Fruit fly (Drosophila melanogaster) whole organism, wandering third instar larva: ENCODE measurements around the gene Arc42.

Source experiments
- Abd-B ChIP-seq: fragments of >200 bp; optimal IDR thresholded peaks from 2 replicates; lab custom pipeline; 2017; ENCODE audit warnings: missing biosample characterization, missing genetic modification characterization
- CG32264 ChIP-seq: fragments of 200-800 bp; sonication (Bioruptor generic); optimal IDR thresholded peaks from 2 replicates; lab custom pipeline; 2016; ENCODE audit warnings: missing biosample characterization, missing genetic modification characterization
- CrebA ChIP-seq: fragments of 200-800 bp; sonication (Bioruptor generic); optimal IDR thresholded peaks from 2 replicates; lab custom pipeline; 2016; ENCODE audit warnings: missing biosample characterization, mild to moderate bottlenecking, missing genetic modification characterization, borderline replicate concordance
- Dfd ChIP-seq: fragments of >200 bp; optimal IDR thresholded peaks from 2 replicates; lab custom pipeline; 2017; ENCODE audit warnings: missing biosample characterization, missing genetic modification characterization
- Dif ChIP-seq: fragments of 200-275, 200-300 bp; sonication (Bioruptor generic); optimal IDR thresholded peaks from 2 replicates; lab custom pipeline; 2018; ENCODE audit warnings: missing biosample characterization, missing genetic modification characterization; ENCODE audit not compliant: partially characterized antibody
- GATAd ChIP-seq: sonication (Bioruptor generic); optimal IDR thresholded peaks from 2 replicates; lab custom pipeline; 2016; ENCODE audit warnings: missing biosample characterization, missing genetic modification characterization
- HLH106 ChIP-seq: fragments of 200-800 bp; optimal IDR thresholded peaks from 3 replicates; lab custom pipeline; 2019; ENCODE audit warnings: missing biosample characterization, mild to moderate bottlenecking, missing genetic modification characterization, moderate library complexity
- Hnf4 ChIP-seq: fragments of 200-800 bp; sonication (Bioruptor generic); optimal IDR thresholded peaks from 2 replicates; lab custom pipeline; 2016; ENCODE audit warnings: missing biosample characterization, mild to moderate bottlenecking, missing genetic modification characterization
- Hr78 ChIP-seq: fragments of >200 bp; optimal IDR thresholded peaks from 2 replicates; lab custom pipeline; 2017; ENCODE audit warnings: missing biosample characterization, missing genetic modification characterization
- Hr83 ChIP-seq: fragments of 200-300 bp; sonication (Bioruptor generic); optimal IDR thresholded peaks from 2 replicates; lab custom pipeline; 2016; ENCODE audit warnings: missing biosample characterization, mild to moderate bottlenecking, missing genetic modification characterization, moderate library complexity; ENCODE audit not compliant: poor library complexity, severe bottlenecking
- Jra ChIP-seq: sonication (Bioruptor generic); optimal IDR thresholded peaks from 2 replicates; lab custom pipeline; 2016; ENCODE audit warnings: missing biosample characterization, missing genetic modification characterization
- Mio ChIP-seq: sonication (Bioruptor generic); optimal IDR thresholded peaks from 2 replicates; lab custom pipeline; 2016; ENCODE audit warnings: missing biosample characterization, missing genetic modification characterization
- Myc ChIP-seq: fragments of >200 bp; optimal IDR thresholded peaks from 2 replicates; lab custom pipeline; 2017
- N ChIP-seq: fragments of >200 bp; optimal IDR thresholded peaks from 2 replicates; lab custom pipeline; 2018; ENCODE audit warnings: missing biosample characterization, missing external identifiers, missing genetic modification characterization
- Rel ChIP-seq, 2 experiments: fragments of 200-800 bp; sonication (Bioruptor generic) in 1 of 2; optimal IDR thresholded peaks; 2 replicates in 1 of 2; 3 replicates in 1 of 2; lab custom pipeline; 2016 to 2019; ENCODE audit warnings: mild to moderate bottlenecking in 2 of 2, missing biosample characterization in 2 of 2, missing genetic modification characterization in 2 of 2, moderate library complexity in 1 of 2
- Sp1 ChIP-seq: fragments of 200-800 bp; sonication (Bioruptor generic); optimal IDR thresholded peaks from 3 replicates; lab custom pipeline; 2019; ENCODE audit warnings: missing biosample characterization, mild to moderate bottlenecking, missing genetic modification characterization, moderate library complexity
- Vsx2 ChIP-seq: fragments of 200-300, 225-300 bp; sonication (Bioruptor generic); optimal IDR thresholded peaks from 2 replicates; lab custom pipeline; 2018; ENCODE audit warnings: missing biosample characterization, missing genetic modification characterization; ENCODE audit not compliant: partially characterized antibody
- br ChIP-seq: fragments of 200-800 bp; sonication (Bioruptor generic); optimal IDR thresholded peaks from 2 replicates; lab custom pipeline; 2016; ENCODE audit warnings: missing biosample characterization, missing genetic modification characterization
- brk ChIP-seq: fragments of 200-800 bp; sonication (Bioruptor generic); optimal IDR thresholded peaks from 2 replicates; lab custom pipeline; 2016; ENCODE audit warnings: missing biosample characterization, mild to moderate bottlenecking, missing genetic modification characterization
- dl ChIP-seq, 2 experiments: fragments of 175-275, 200-275 bp in 1 of 2; fragments of 200-275 bp in 1 of 2; sonication (Bioruptor generic); optimal IDR thresholded peaks; lab custom pipeline; 2018; ENCODE audit warnings: mild to moderate bottlenecking in 2 of 2, missing biosample characterization in 2 of 2, missing genetic modification characterization in 2 of 2, moderate library complexity in 2 of 2; ENCODE audit not compliant: partially characterized antibody in 2 of 2, insufficient read depth in 1 of 2
- dmrt93B ChIP-seq: fragments of 200-800 bp; sonication (Bioruptor generic); optimal IDR thresholded peaks from 2 replicates; lab custom pipeline; 2018; ENCODE audit warnings: missing biosample characterization, mild to moderate bottlenecking, missing genetic modification characterization
- dsf ChIP-seq: sonication (Bioruptor generic); optimal IDR thresholded peaks from 2 replicates; lab custom pipeline; 2016; ENCODE audit warnings: missing biosample characterization, missing genetic modification characterization, borderline replicate concordance
- ey ChIP-seq: fragments of 200-800 bp; sonication (Bioruptor generic); optimal IDR thresholded peaks from 2 replicates; lab custom pipeline; 2016; ENCODE audit warnings: missing biosample characterization, missing genetic modification characterization
- foxo ChIP-seq, 2 experiments: fragments of 200-800 bp; sonication (Bioruptor generic); optimal IDR thresholded peaks; 2 replicates in 1 of 2; 3 replicates in 1 of 2; lab custom pipeline; 2016 to 2017; ENCODE audit warnings: missing biosample characterization in 2 of 2, missing genetic modification characterization in 2 of 2
- fru ChIP-seq: fragments of 200-800 bp; sonication (Bioruptor generic); optimal IDR thresholded peaks from 3 replicates; lab custom pipeline; 2016; ENCODE audit warnings: missing biosample characterization, mild to moderate bottlenecking, missing genetic modification characterization
- h ChIP-seq: fragments of 200-800 bp; sonication (Bioruptor generic); optimal IDR thresholded peaks from 3 replicates; lab custom pipeline; 2016; ENCODE audit warnings: missing biosample characterization, mild to moderate bottlenecking, missing genetic modification characterization
- jim ChIP-seq: fragments of 175-275, 200-325 bp; sonication (Bioruptor generic); optimal IDR thresholded peaks from 2 replicates; lab custom pipeline; 2016; ENCODE audit warnings: missing biosample characterization, mild to moderate bottlenecking, missing genetic modification characterization
- lola ChIP-seq: fragments of >200 bp; optimal IDR thresholded peaks from 2 replicates; lab custom pipeline; 2017; ENCODE audit warnings: missing biosample characterization, missing genetic modification characterization
- pan ChIP-seq: fragments of >200 bp; optimal IDR thresholded peaks from 2 replicates; lab custom pipeline; 2017
- psq ChIP-seq: fragments of 200-800 bp; sonication (Bioruptor generic); optimal IDR thresholded peaks from 3 replicates; lab custom pipeline; 2017; ENCODE audit warnings: missing biosample characterization, mild to moderate bottlenecking, missing genetic modification characterization, moderate library complexity
- rgr ChIP-seq: fragments of 200-800 bp; sonication (Bioruptor generic); optimal IDR thresholded peaks from 3 replicates; lab custom pipeline; 2016; ENCODE audit warnings: missing biosample characterization, mild to moderate bottlenecking, missing genetic modification characterization
- sv ChIP-seq: fragments of 200-800 bp; sonication (Bioruptor generic); optimal IDR thresholded peaks from 3 replicates; lab custom pipeline; 2016; ENCODE audit warnings: missing biosample characterization, missing genetic modification characterization
- tai ChIP-seq: sonication (Bioruptor generic); optimal IDR thresholded peaks from 2 replicates; lab custom pipeline; 2016; ENCODE audit warnings: missing biosample characterization, missing genetic modification characterization
- usp ChIP-seq: fragments of >200 bp; optimal IDR thresholded peaks from 2 replicates; lab custom pipeline; 2017; ENCODE audit warnings: missing biosample characterization, missing genetic modification characterization
- woc ChIP-seq: sonication (Bioruptor generic); optimal IDR thresholded peaks from 2 replicates; lab custom pipeline; 2016; ENCODE audit warnings: missing biosample characterization, mild to moderate bottlenecking, missing genetic modification characterization

The Arc42 gene

DNA sequence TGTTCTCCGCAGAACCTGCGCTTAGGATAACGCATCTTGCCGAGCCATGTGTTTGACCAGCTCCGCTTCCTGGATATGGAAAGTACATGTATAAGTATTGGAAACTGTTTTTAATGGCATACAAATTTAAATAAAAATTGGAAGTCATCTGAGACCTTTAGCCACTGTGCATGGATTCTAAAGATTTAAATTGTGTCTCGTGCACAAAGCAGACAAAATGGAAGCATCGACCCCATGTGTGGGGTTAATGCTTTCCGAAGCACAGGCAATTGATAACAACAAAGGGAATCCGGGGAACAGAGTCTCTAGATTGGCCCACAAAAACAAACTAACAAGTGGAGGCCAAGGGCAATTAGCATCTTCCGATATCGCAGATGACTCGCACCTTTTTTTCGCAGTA lies 24.2 kb downstream of the Arc42 start:
- TF ChIP-seq foxo (GFP tag; optimal IDR thresholded peaks at IDR 0.05; lab: Kevin White, UChicago): no peak
- TF ChIP-seq Rel (GFP tag; optimal IDR thresholded peaks at IDR 0.05; lab: Kevin White, UChicago): no peak
- peak; percentile 62 for TF ChIP-seq Rel (tag; optimal IDR thresholded peaks at IDR 0.05; lab: Kevin White, UChicago)

DNA sequence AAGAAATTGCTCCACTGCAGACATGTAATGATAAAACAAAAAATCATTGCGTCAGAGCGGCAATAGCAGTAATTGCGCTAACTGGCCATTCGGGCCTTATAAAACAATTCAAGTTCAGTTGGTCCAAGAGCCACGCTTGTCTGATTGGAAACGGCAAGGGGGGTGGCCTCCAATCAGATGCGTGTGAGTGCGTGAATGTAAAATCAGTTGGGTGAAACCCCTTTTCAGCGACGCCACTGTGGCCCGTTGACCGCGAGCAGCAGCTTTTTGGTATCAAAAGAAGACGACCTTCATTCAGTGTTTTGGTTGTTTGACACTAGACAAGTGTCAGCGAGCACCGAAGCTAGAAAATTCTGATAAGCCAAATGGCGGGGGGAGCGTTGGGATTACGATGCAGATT lies 24.8 kb downstream of the Arc42 start:
- TF ChIP-seq psq (no peak), Hr78 (no peak), Dfd (GFP tag; lab: Kevin White, UChicago) (no peak), lola (GFP tag; lab: Kevin White, UChicago) (no peak), CG32264 (GFP tag; lab: Kevin White, UChicago) (no peak), CrebA (GFP tag; lab: Kevin White, UChicago) (no peak), Hnf4 (GFP tag; lab: Kevin White, UChicago) (no peak), Sp1 (no peak), fru (GFP tag; lab: Kevin White, UChicago) (no peak), jim (GFP tag; lab: Kevin White, UChicago) (no peak), dsf (GFP tag; lab: Kevin White, UChicago) (no peak), HLH106 (tag; lab: Kevin White, UChicago) (no peak), Mio (GFP tag; lab: Kevin White, UChicago) (no peak), tai (GFP tag; lab: Kevin White, UChicago) (no peak), sv (GFP tag; lab: Kevin White, UChicago) (no peak), Vsx2 (no peak), N (GFP tag; lab: Kevin White, UChicago) (no peak)
- TF ChIP-seq, all 38 proteins: peak for 0

DNA sequence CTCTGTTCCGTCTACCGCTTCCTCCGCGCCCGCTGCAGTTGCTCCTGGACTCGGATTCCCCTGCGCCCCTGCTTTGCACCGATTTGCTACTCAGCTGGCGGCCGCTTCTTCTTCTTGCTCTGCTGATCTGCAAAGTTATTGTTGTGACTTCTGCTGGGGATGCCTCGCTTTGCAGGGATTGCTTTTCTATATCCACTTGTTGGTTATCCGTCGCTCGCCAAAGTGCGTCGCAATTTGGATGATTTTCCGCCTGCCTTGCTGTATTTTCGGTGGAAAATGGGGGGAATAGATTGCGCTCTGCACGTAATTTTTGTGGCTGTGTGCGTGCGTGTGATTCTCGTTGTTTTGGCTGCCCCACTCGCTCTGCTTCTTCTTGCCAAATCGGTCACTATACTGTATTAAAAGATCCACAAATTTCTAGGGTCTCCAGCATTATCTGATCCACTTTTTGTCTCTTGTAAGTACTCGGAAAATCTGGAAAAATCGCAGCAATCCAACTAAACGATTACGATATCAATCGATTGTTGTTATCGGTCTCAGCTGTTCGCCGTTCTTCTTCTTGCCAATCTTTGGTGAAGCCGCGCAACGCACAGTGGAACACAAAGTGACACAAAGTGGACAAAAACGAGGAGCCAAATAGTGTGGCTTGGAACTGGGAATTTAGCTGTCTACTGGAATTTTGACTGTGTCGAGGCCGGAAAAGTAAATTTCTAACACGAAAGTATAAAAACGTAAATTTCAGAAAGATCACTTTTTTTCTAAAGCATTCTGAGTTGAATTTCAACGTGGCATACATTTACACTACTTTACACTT lies 25.6 kb downstream of the Arc42 start, which contains the start of gene ClpX:
Gene ClpX (minus strand): TSS at position 764 of the 814 bp plus-strand sequence.
- TF ChIP-seq br (GFP tag; lab: Kevin White, UChicago): no peak
- no peak for TF ChIP-seq GATAd (GFP tag; lab: Kevin White, UChicago)
- no peak for TF ChIP-seq jim (GFP tag; lab: Kevin White, UChicago)
- no peak for TF ChIP-seq dmrt93B (GFP tag; lab: Kevin White, UChicago)
- TF ChIP-seq rgr (GFP tag; lab: Kevin White, UChicago): no peak
- TF ChIP-seq CrebA (GFP tag; lab: Kevin White, UChicago): no peak
- TF ChIP-seq Rel (GFP tag; optimal IDR thresholded peaks at IDR 0.05; lab: Kevin White, UChicago): no peak
- TF ChIP-seq Rel (tag; optimal IDR thresholded peaks at IDR 0.05; lab: Kevin White, UChicago): peak; percentile 63
- no peak for TF ChIP-seq lola (GFP tag; lab: Kevin White, UChicago)
- no peak for TF ChIP-seq N (GFP tag; lab: Kevin White, UChicago)
- TF ChIP-seq Sp1: no peak
- peak; percentile 77 for TF ChIP-seq woc (GFP tag; lab: Kevin White, UChicago)
- no peak for TF ChIP-seq HLH106 (tag; lab: Kevin White, UChicago)
- TF ChIP-seq Myc (lab: Kevin White, UChicago): peak; percentile 77
- TF ChIP-seq usp: no peak

DNA sequence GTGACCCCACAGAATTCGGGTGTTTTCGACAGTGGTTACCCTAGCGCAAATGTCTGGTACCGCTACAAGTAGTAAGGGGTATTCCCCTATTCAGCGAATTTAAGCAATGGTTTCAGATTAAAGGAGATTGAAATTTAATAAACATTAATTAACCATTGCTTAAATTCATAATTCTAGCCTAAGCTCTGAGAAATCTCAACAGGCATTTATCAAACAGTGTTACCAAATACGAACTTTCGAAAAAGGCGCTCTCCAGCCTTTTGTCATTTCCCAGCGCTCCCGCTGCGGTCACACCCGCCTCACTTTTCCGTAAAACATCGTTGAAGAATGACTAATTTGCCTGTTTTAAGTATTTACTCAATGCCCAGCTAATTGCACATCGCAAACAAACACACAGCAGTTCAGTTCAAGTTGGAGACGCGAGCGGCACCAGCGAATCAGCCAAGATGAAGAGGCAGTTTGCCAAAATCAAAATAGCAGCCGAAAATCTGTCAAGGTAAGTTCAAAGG lies 27.4 kb downstream of the Arc42 start, which contains the start of the genes Surf6 and RhoGAP92B:
Gene Surf6 (minus strand): TSS at position 4 of the 509 bp plus-strand sequence.
Gene RhoGAP92B (plus strand): TSS at position 300 of the 509 bp plus-strand sequence.
- no peak for TF ChIP-seq jim (GFP tag; lab: Kevin White, UChicago)
- peak; percentile 62 for TF ChIP-seq fru (GFP tag; lab: Kevin White, UChicago)
- TF ChIP-seq Myc (lab: Kevin White, UChicago): peak; percentile 49
- TF ChIP-seq CrebA (GFP tag; lab: Kevin White, UChicago): no peak
- peak; percentile 35 for TF ChIP-seq psq
- peak; percentile 59 for TF ChIP-seq ey (GFP tag; lab: Kevin White, UChicago)
- TF ChIP-seq dl (GFP tag; optimal IDR thresholded peaks at IDR 0.05; lab: Kevin White, UChicago; ENCODE audit: insufficient read depth in 1 of 2, partially characterized antibody in 2 of 2): no peak
- TF ChIP-seq dsf (GFP tag; lab: Kevin White, UChicago): peak; percentile 8
- TF ChIP-seq Dif (GFP tag; lab: Kevin White, UChicago): no peak
- TF ChIP-seq Abd-B: no peak
- TF ChIP-seq usp: no peak
- TF ChIP-seq Jra (GFP tag; lab: Kevin White, UChicago): peak; percentile 73
- peak; percentile 72 for TF ChIP-seq br (GFP tag; lab: Kevin White, UChicago)
- no peak for TF ChIP-seq CG32264 (GFP tag; lab: Kevin White, UChicago)
- peak; percentile 74 for TF ChIP-seq Hr83 (GFP tag; lab: Kevin White, UChicago)
- TF ChIP-seq HLH106 (tag; lab: Kevin White, UChicago): peak; percentile 49
- no peak for TF ChIP-seq Vsx2
- TF ChIP-seq Hr78: no peak
- no peak for TF ChIP-seq brk (GFP tag; lab: Kevin White, UChicago)
- peak; percentile 81 for TF ChIP-seq h (GFP tag; lab: Kevin White, UChicago)
- peak; percentile 40 for TF ChIP-seq woc (GFP tag; lab: Kevin White, UChicago)
- TF ChIP-seq Hnf4 (GFP tag; lab: Kevin White, UChicago): peak; percentile 39
- no peak for TF ChIP-seq Mio (GFP tag; lab: Kevin White, UChicago)
- peak; percentile 56 for TF ChIP-seq rgr (GFP tag; lab: Kevin White, UChicago)
- no peak for TF ChIP-seq pan
- TF ChIP-seq Sp1: peak; percentile 65
- TF ChIP-seq tai (GFP tag; lab: Kevin White, UChicago): no peak
- no peak for TF ChIP-seq N (GFP tag; lab: Kevin White, UChicago)
- no peak for TF ChIP-seq Rel (GFP tag; optimal IDR thresholded peaks at IDR 0.05; lab: Kevin White, UChicago)
- peak; percentile 93 for TF ChIP-seq Rel (tag; optimal IDR thresholded peaks at IDR 0.05; lab: Kevin White, UChicago)
- no peak for TF ChIP-seq lola (GFP tag; lab: Kevin White, UChicago)
- TF ChIP-seq Dfd (GFP tag; lab: Kevin White, UChicago): no peak
- peak in 1 of 2 experiments; percentile 68 for TF ChIP-seq foxo (GFP tag; optimal IDR thresholded peaks at IDR 0.05; lab: Kevin White, UChicago)
- no peak for TF ChIP-seq dmrt93B (GFP tag; lab: Kevin White, UChicago)
- TF ChIP-seq GATAd (GFP tag; lab: Kevin White, UChicago): no peak
